Fruit fly (Drosophila melanogaster): Measurements from ENCODE around the gene CG42590.

CG42590 gene

DNA sequence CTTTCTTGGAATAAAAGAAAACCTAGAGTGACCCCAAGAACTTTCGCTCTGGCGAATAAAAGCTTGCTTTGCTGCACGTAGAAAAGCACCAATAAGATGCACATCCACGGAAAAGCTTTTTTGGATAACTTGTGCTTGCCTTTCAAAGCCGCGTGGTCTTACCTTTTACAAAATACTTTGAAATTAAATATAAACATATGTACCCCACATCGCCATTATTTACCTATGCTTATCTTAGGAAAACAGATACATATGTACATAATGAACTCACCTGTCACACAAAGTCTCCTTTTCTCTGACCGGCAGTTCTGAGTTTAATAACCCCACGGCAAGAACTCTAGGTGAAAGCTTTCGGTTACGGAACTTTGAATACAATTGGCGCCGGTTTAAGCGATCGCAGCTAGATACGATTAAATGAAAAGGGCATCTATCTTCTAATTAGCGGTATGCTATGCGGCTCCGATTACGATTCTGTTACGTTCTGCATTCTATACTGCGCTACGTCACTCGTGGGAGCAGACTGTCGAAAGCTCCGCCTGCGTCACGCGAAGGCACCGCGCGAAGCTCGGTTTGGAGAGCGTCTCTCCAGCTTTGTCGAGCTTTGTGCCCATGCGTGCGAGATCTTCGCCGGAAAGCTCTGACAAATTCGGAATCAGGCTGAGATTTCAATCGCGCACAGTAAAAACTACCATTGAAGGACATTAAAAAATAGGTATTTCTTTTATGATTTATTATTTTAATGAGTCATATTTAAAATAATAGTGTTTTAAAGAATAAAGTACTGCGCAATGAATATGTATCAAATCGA is 10.7 kb downstream of the CG42590 start, which contains the start of gene bip1:
TSS of gene bip1 (minus strand) at position 524 of the 808 bp plus-strand sequence.
- TF ChIP-seq CTCF (optimal IDR thresholded peaks at IDR 0.05) (no peak), CG8478 (optimal IDR thresholded peaks at IDR 0.05) (no peak)

DNA sequence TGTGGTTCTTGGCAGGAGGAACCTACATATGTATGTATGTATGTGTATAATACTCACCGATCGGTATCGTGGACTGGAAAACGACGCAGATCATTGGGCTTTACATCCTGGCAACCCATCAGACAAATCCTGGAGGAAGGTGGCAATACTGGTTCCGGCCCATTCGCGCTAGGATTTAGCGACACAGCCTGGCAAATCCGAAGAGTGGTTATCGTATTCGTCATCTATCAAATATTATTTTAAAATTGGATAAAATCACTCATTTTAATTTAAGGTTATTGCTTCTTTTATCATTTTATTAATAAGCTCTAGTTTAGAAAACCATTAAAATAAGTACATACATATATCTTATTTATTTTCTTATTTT is 11.3 kb downstream of the CG42590 start:
- TF ChIP-seq CG8478 (optimal IDR thresholded peaks at IDR 0.05) (no peak), CTCF (optimal IDR thresholded peaks at IDR 0.05) (no peak)

DNA sequence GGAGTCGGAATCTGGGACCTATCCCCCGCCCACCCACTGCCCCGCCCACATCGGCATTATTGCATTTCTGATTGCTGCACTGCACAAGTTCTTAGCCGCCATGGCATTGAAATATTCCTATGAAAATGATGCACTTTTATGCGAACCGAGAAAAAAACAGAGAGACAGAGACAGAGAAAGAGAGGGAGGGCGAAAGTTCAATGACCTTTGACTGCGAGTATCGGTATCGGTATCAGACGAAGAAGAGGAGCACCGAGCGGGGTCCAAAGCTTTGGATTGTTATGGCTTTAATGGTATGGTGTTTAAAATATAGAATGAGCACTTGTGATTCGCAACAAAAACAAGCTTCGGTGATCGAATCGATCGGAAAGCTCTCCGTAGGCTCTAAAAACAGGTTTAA is 11.6 kb downstream of the CG42590 start:
- TF ChIP-seq CG8478 (optimal IDR thresholded peaks at IDR 0.05) = no peak
- TF ChIP-seq CTCF (optimal IDR thresholded peaks at IDR 0.05) = no peak

- no peak for TF ChIP-seq CG8478 (optimal IDR thresholded peaks at IDR 0.05)
- TF ChIP-seq CTCF (optimal IDR thresholded peaks at IDR 0.05) = no peak
Observed at dm6 chr3L:8056740-8057253, 12.3 kb downstream of the CG42590 start.

- TF ChIP-seq CTCF (optimal IDR thresholded peaks at IDR 0.05) (no peak), CG8478 (optimal IDR thresholded peaks at IDR 0.05) (no peak)
Observed at dm6 chr3L:8056325-8056724, 12.7 kb downstream of the CG42590 start.

DNA sequence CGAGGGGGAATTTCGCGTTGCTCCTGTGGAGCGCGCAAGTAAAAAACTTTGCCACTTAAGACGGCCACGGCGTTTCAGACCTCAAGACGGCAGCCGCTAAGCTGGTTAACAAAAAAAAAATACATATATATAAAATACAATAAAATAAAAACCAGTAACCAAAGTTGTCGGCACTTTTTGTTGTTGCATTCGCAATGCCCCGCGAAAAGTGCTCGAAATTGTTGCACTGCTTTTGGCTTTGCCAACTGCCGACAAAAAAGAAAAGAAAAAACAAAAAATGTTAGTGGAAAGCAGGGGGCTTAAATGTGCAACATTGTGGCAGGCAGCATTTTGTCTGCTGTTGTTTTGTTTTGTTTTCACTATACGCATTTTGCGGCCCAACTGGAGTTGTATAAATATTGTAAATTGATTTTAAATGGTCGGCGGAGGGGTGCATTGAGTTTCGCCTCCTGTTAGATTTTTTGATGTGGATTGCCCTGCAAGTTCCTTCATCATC is 24.2 kb downstream of the CG42590 start:
- no peak for TF ChIP-seq CTCF (optimal IDR thresholded peaks at IDR 0.05)
- TF ChIP-seq CG8478 (optimal IDR thresholded peaks at IDR 0.05) = no peak

DNA sequence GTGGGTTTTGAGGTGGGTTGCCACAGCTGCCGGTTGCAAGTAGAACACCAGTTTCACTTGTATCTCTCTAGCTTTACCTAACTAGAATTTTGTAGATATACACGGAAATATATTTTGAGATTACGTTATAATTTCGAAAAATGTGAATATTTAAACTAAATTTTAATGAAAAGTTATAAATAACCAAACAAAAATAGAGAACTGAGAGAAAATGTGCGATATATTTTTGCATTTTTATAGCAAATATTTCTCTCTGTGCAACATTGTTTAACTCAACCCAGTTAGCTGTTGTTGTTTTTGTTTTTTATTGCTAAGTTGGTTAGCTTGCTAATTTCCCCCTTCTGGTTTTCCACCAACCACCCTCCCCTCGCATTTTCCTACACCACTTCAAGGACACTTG is 25.4 kb downstream of the CG42590 start:
- no peak for TF ChIP-seq CG8478 (optimal IDR thresholded peaks at IDR 0.05)
- TF ChIP-seq CTCF (optimal IDR thresholded peaks at IDR 0.05) = no peak

dm6 chr3L:8041461-8042110 is 27.5 kb downstream of the CG42590 start:
- TF ChIP-seq CTCF (optimal IDR thresholded peaks at IDR 0.05) (no peak), CG8478 (optimal IDR thresholded peaks at IDR 0.05) (no peak)

DNA sequence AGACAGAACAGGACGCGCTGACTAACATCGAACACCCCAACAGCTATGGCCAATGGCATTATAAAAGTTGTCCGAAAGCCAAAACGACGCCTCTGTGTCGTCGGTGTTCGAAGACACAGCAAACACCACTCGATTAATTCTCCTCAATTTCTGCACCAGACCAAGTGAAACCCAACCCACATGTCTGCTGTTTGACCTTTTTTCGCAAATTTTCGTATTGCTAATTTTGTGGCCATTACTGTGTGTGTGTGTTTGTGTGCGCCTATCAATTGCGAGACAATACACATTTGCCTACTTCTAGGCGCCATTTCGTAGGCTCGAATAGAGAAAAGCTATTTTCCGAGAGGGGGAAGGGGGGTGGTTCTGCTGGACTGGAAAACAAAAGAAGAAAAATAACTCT is 29.9 kb downstream of the CG42590 start:
- no peak for TF ChIP-seq CTCF (optimal IDR thresholded peaks at IDR 0.05)
- TF ChIP-seq CG8478 (optimal IDR thresholded peaks at IDR 0.05) = no peak

DNA sequence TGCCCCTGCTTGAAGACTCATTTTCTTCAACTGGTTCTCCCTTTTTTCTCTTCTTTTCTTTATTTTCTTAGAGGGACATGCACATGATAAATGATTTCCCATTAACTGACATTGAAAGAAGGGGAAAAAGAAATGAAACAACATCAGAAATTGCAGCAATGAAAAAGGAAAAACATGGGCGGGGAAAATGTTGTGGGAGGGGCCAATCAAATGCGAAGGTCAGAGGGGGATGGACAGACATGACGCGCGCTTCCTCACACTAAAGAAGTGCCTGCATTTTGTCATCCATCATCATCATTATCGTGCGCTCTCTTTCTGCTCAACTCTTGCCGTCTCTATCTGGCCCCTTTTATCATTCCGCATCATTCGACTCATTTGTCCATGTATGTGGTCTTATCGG is 31.4 kb downstream of the CG42590 start:
- TF ChIP-seq CTCF (optimal IDR thresholded peaks at IDR 0.05) = no peak

- no peak for TF ChIP-seq CG8478 (optimal IDR thresholded peaks at IDR 0.05)
- TF ChIP-seq CTCF (optimal IDR thresholded peaks at IDR 0.05) = no peak
Observed at dm6 chr3L:8033776-8034175, 35.3 kb downstream of the CG42590 start.

dm6 chr3L:8033088-8033487 is 36.0 kb downstream of the CG42590 start:
- TF ChIP-seq CTCF (optimal IDR thresholded peaks at IDR 0.05) (no peak), CG8478 (optimal IDR thresholded peaks at IDR 0.05) (no peak)

DNA sequence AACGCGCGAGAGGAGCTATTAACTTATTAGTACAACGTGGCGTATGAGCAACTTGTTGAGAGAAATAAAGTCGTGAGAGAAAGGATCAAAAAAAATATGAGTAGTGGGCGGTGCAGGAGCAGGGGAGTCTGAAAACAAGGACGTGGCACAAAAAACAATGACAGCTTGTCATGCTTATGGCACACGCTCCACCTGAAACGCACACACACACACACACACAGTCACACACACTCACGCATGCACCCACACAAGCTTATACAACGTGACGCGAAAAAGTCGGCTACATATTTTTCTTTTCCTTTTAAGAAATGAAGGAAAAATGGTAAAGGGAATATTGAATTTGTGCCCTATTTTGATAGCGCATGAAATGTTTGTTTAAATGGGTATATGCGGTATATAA is 37.6 kb downstream of the CG42590 start:
- TF ChIP-seq CTCF (optimal IDR thresholded peaks at IDR 0.05) (no peak), CG8478 (optimal IDR thresholded peaks at IDR 0.05) (no peak)

DNA sequence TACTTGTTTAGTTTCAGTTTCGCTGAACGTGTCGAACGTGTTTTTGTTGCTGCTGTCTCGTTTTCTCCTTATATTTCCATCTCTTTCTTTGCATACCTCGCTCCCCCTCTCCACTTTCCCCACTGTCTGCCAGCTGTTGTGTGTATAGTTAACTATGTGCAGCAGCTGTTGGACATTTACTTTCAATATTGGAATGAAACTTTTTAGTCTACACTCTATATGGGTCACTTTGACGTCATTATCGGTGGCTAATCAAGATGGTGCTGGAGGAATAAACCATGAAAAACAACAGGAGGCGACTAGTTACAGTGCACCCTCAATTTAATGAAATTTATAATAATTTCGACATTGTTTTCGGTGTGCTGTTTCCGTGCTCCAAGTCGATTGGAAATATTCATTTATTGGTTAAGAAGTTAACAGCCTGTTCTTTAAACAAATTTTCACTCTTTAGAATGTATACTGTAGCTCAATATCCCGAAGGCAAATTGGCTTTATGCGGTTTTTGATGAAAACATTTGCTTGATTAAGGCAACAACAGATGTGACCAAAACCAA is 39.8 kb downstream of the CG42590 start:
- TF ChIP-seq CTCF (optimal IDR thresholded peaks at IDR 0.05) (no peak), CG8478 (optimal IDR thresholded peaks at IDR 0.05) (no peak)

dm6 chr3L:8028493-8029193 is 40.4 kb downstream of the CG42590 start:
- TF ChIP-seq CTCF (optimal IDR thresholded peaks at IDR 0.05) (no peak), CG8478 (optimal IDR thresholded peaks at IDR 0.05) (no peak)

Data from S2 (cell line).